Fruit fly (Drosophila melanogaster): Measurements from ENCODE around the gene Kap-alpha1.
A peak's percentile ranks its signal among the peaks of the same experiment; 100 is the strongest.

Kap-alpha1 gene

DNA sequence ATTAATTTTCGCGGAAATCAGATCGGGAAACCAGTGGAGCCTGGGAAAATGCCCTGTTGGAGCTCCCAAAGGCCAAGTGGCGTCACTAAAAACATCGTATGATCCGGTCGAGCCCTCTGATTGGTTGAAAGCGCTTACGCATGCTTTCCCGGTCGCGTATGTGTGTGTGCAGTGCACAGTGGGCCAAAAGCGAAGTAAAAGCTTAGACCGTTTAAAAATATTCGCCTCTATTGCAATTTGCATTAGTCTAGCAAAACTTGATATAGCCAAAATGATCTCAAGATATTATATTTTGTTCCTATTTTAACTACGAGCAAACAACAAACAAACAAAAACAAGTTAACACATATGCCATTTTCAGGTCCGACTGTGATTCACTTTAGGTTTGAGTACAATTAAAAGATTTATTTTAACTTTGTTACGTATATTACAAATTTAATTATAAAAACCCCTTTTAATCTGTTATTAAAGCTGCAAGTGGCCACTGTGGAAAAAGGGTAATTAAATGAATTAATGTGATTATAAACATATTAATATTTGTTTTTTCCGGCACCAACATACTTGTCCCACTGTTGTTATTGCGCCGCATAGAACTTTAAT, 12.7 kb upstream of the Kap-alpha1 start (continued):
- TF ChIP-seq chn (GFP tag; optimal IDR thresholded peaks at IDR 0.05) (peak; percentile 72), Ada2b (GFP tag; IDR thresholded peaks at IDR 0.05) (peak; percentile 69), trem (tag; optimal IDR thresholded peaks at IDR 0.05) (peak; percentile 74), CG10274 (GFP tag; optimal IDR thresholded peaks at IDR 0.05) (peak; percentile 73), lov (optimal IDR thresholded peaks at IDR 0.05) (no peak), lov (GFP tag; IDR thresholded peaks at IDR 0.05) (peak; percentile 84; the same call in 2 of the 3 replicates), CG1603 (tag; optimal IDR thresholded peaks at IDR 0.05) (peak; percentile 69), gro (GFP tag; optimal IDR thresholded peaks at IDR 0.05) (peak; percentile 39), gsb-n (tag; optimal IDR thresholded peaks at IDR 0.05) (peak; percentile 44), Drgx (GFP tag; IDR thresholded peaks at IDR 0.05) (peak; percentile 78), Sry-β (GFP tag; optimal IDR thresholded peaks at IDR 0.05) (peak; percentile 30), hkb (optimal IDR thresholded peaks at IDR 0.05) (no peak), hkb (GFP tag; IDR thresholded peaks at IDR 0.05) (peak; percentile 68), CG10959 (GFP tag; IDR thresholded peaks at IDR 0.05) (no peak), zen (tag; optimal IDR thresholded peaks at IDR 0.05) (peak; percentile 39), nau (GFP tag; optimal IDR thresholded peaks at IDR 0.05) (no peak), CG43689 (GFP tag; IDR thresholded peaks at IDR 0.05) (no peak), H2.0 (GFP tag; IDR thresholded peaks at IDR 0.05) (peak; percentile 36; the same call in 1 of the 2 replicates), ewg (GFP tag; optimal IDR thresholded peaks at IDR 0.05) (peak; percentile 79), Aef1 (GFP tag; IDR thresholded peaks at IDR 0.05) (no peak), Max (GFP tag; optimal IDR thresholded peaks at IDR 0.05) (peak; percentile 83), MTF-1 (GFP tag; optimal IDR thresholded peaks at IDR 0.05; ENCODE audit: borderline replicate concordance) (peak; percentile 66), oc (tag; optimal IDR thresholded peaks at IDR 0.05) (no peak), CG13894 (tag; optimal IDR thresholded peaks at IDR 0.05) (no peak), ham (GFP tag; IDR thresholded peaks at IDR 0.05) (no peak), fd3F (GFP tag; optimal IDR thresholded peaks at IDR 0.05) (peak; percentile 81), C15 (GFP tag; IDR thresholded peaks at IDR 0.05) (0 out of 3 replicates have a peak, but pooled peaks have one; percentile 11), CG18764 (GFP tag; optimal IDR thresholded peaks at IDR 0.05) (peak; percentile 53), pum (GFP tag; optimal IDR thresholded peaks at IDR 0.05) (peak; percentile 49), YL-1 (GFP tag; optimal IDR thresholded peaks at IDR 0.05) (peak; percentile 68), NC2α (GFP tag; optimal IDR thresholded peaks at IDR 0.05) (no peak), CG11696 (GFP tag; IDR thresholded peaks at IDR 0.05) (peak; percentile 24; the same call in 1 of the 2 replicates), ttk (GFP tag; IDR thresholded peaks at IDR 0.05) (no peak; the same call in 1 of the 2 replicates), Nf-YC (tag; optimal IDR thresholded peaks at IDR 0.05) (peak; percentile 99), CG12769 (tag; optimal IDR thresholded peaks at IDR 0.05) (no peak), nmo (GFP tag; optimal IDR thresholded peaks at IDR 0.05) (peak; percentile 92), CG32532 (GFP tag; IDR thresholded peaks at IDR 0.05) (peak; percentile 83), odd (GFP tag; optimal IDR thresholded peaks at IDR 0.05) (peak; percentile 93), Ptx1 (GFP tag; IDR thresholded peaks at IDR 0.05) (peak; percentile 76), CG9215 (GFP tag; IDR thresholded peaks at IDR 0.05) (peak; percentile 76), CG4404 (GFP tag; IDR thresholded peaks at IDR 0.05) (0 out of 2 replicates have a peak, but pooled peaks have one; percentile 32), prd (optimal IDR thresholded peaks at IDR 0.05) (no peak), prd (GFP tag; IDR thresholded peaks at IDR 0.05) (peak; percentile 72; the same call in 2 of the 3 replicates), CG2129 (GFP tag; IDR thresholded peaks at IDR 0.05; ENCODE audit: partially characterized antibody) (0 out of 2 replicates have a peak, but pooled peaks have one; percentile 13), abd-A (tag; optimal IDR thresholded peaks at IDR 0.05) (no peak), eve (GFP tag; optimal IDR thresholded peaks at IDR 0.05) (no peak), D (optimal IDR thresholded peaks at IDR 0.05) (no peak), D (GFP tag; optimal IDR thresholded peaks at IDR 0.05) (peak; percentile 76), pb (GFP tag; optimal IDR thresholded peaks at IDR 0.05) (peak; percentile 88), gsb (GFP tag; IDR thresholded peaks at IDR 0.05) (peak; percentile 80; the same call in 1 of the 2 replicates), CG17568 (GFP tag; optimal IDR thresholded peaks at IDR 0.05) (no peak)

Data from whole organism, embryonic.